Worm (Caenorhabditis elegans) whole organism, L2 larva: Measurements from ENCODE around the gene acp-4.

Source experiments
- C34F6.9 ChIP-seq: fragments of 150-350 bp; optimal IDR thresholded peaks from 2 replicates; lab custom pipeline; 2014; ENCODE audit warnings: missing biosample characterization, missing genetic modification characterization
- F13H6.1 ChIP-seq: sonication (generic microtip); optimal IDR thresholded peaks from 2 replicates; lab custom pipeline; 2016; ENCODE audit warnings: missing genetic modification characterization, missing compliant biosample characterization
- R02D3.7 ChIP-seq: fragments of 150-350 bp; optimal IDR thresholded peaks from 2 replicates; lab custom pipeline; 2014; ENCODE audit warnings: missing biosample characterization, missing genetic modification characterization
- Y55F3AM.14 ChIP-seq: fragments of 200-800 bp; sonication (Bioruptor generic); optimal IDR thresholded peaks from 2 replicates; lab custom pipeline; 2018; ENCODE audit warnings: mild to moderate bottlenecking, missing genetic modification characterization, missing compliant biosample characterization
- ZK546.5 ChIP-seq: sonication (generic microtip); optimal IDR thresholded peaks from 2 replicates; lab custom pipeline; 2017; ENCODE audit warnings: missing biosample characterization, missing genetic modification characterization
- aly-2 ChIP-seq: fragments of 150-350 bp; optimal IDR thresholded peaks from 2 replicates; lab custom pipeline; 2014; ENCODE audit warnings: missing biosample characterization, missing genetic modification characterization
- ama-1 ChIP-seq: fragments of 150-350 bp; optimal IDR thresholded peaks from 2 replicates; lab custom pipeline; 2018; ENCODE audit warnings: inconsistent platforms
- ceh-16 ChIP-seq: fragments of 150-350 bp; optimal IDR thresholded peaks from 2 replicates; lab custom pipeline; 2014; ENCODE audit warnings: missing biosample characterization, missing genetic modification characterization
- crh-2 ChIP-seq: sonication (generic microtip); optimal IDR thresholded peaks from 2 replicates; lab custom pipeline; 2017; ENCODE audit warnings: missing biosample characterization, missing genetic modification characterization
- egl-27 ChIP-seq: sonication (generic microtip); optimal IDR thresholded peaks from 3 replicates; lab custom pipeline; 2017; ENCODE audit warnings: missing biosample characterization, missing genetic modification reagents, missing genetic modification characterization
- elt-3 ChIP-seq: sonication (generic microtip); optimal IDR thresholded peaks from 2 replicates; lab custom pipeline; 2017; ENCODE audit warnings: missing biosample characterization, missing genetic modification characterization
- fos-1 ChIP-seq: fragments of 150-350 bp; optimal IDR thresholded peaks from 2 replicates; lab custom pipeline; 2014; ENCODE audit warnings: missing biosample characterization, missing genetic modification characterization
- gmeb-1 ChIP-seq: fragments of 150-350 bp; optimal IDR thresholded peaks from 2 replicates; lab custom pipeline; 2014; ENCODE audit warnings: missing biosample characterization, missing genetic modification characterization
- lin-11 ChIP-seq: fragments of 150-350 bp; sonication (generic microtip); optimal IDR thresholded peaks from 2 replicates; lab custom pipeline; 2014; ENCODE audit warnings: missing biosample characterization, missing genetic modification characterization, inconsistent platforms, mixed read lengths
- lin-39 ChIP-seq: fragments of 150-350 bp; optimal IDR thresholded peaks from 2 replicates; lab custom pipeline; 2014; ENCODE audit warnings: missing biosample characterization, missing genetic modification reagents, missing genetic modification characterization
- lsy-2 ChIP-seq, 2 experiments: fragments of 150-350 bp in 1 of 2; sonication (generic microtip) in 1 of 2; optimal IDR thresholded peaks; 2 replicates each; lab custom pipeline; 2014 to 2017; ENCODE audit warnings: missing biosample characterization in 2 of 2, missing genetic modification characterization in 2 of 2
- mbf-1 ChIP-seq: sonication (generic microtip); optimal IDR thresholded peaks from 2 replicates; lab custom pipeline; 2017; ENCODE audit warnings: missing biosample characterization, missing genetic modification characterization
- mdl-1 ChIP-seq, 2 experiments: fragments of 150-350 bp in 1 of 2; sonication (generic microtip) in 1 of 2; optimal IDR thresholded peaks; 2 replicates each; lab custom pipeline; 2017; ENCODE audit warnings: missing biosample characterization in 2 of 2, missing genetic modification characterization in 2 of 2
- nhr-11 ChIP-seq: fragments of 150-350 bp; optimal IDR thresholded peaks from 2 replicates; lab custom pipeline; 2014; ENCODE audit warnings: missing biosample characterization, missing genetic modification characterization
- nhr-12 ChIP-seq: fragments of 150-350 bp; optimal IDR thresholded peaks from 2 replicates; lab custom pipeline; 2014; ENCODE audit warnings: missing biosample characterization, missing genetic modification characterization
- nhr-129 ChIP-seq: fragments of 150-350 bp; optimal IDR thresholded peaks from 2 replicates; lab custom pipeline; 2014; ENCODE audit warnings: missing biosample characterization, missing genetic modification characterization
- nhr-21 ChIP-seq: fragments of 150-350 bp; optimal IDR thresholded peaks from 2 replicates; lab custom pipeline; 2014; ENCODE audit warnings: missing biosample characterization, missing genetic modification characterization
- nhr-25 ChIP-seq: fragments of 150-350 bp; sonication (generic microtip); optimal IDR thresholded peaks from 3 replicates; lab custom pipeline; 2014; ENCODE audit warnings: missing biosample characterization, missing genetic modification characterization
- nhr-77 ChIP-seq: fragments of 150-350 bp; optimal IDR thresholded peaks from 2 replicates; lab custom pipeline; 2014; ENCODE audit warnings: missing biosample characterization, missing genetic modification characterization
- peb-1 ChIP-seq: fragments of 150-350 bp; optimal IDR thresholded peaks from 2 replicates; lab custom pipeline; 2014; ENCODE audit warnings: missing biosample characterization, missing genetic modification characterization
- sem-4 ChIP-seq: fragments of 150-350 bp; optimal IDR thresholded peaks from 2 replicates; lab custom pipeline; 2014; ENCODE audit warnings: missing biosample characterization, missing genetic modification reagents, missing genetic modification characterization
- sma-3 ChIP-seq: sonication (generic microtip); optimal IDR thresholded peaks from 2 replicates; lab custom pipeline; 2016; ENCODE audit warnings: missing genetic modification reagents, missing genetic modification characterization, missing compliant biosample characterization
- sma-9 ChIP-seq, 2 experiments: fragments of 150-350 bp in 1 of 2; sonication (generic microtip) in 1 of 2; optimal IDR thresholded peaks; 2 replicates each; lab custom pipeline; 2014 to 2016; ENCODE audit warnings: missing genetic modification characterization in 2 of 2, mild to moderate bottlenecking in 1 of 2, missing biosample characterization in 1 of 2, missing compliant biosample characterization in 1 of 2, missing genetic modification reagents in 1 of 2, moderate library complexity in 1 of 2
- snpc-4 ChIP-seq: fragments of 150-350 bp; optimal IDR thresholded peaks from 2 replicates; lab custom pipeline; 2014; ENCODE audit warnings: missing biosample characterization, missing genetic modification characterization
- unc-39 ChIP-seq: fragments of 150-350 bp; optimal IDR thresholded peaks from 2 replicates; lab custom pipeline; 2014; ENCODE audit warnings: missing biosample characterization, missing genetic modification characterization
- unc-62 ChIP-seq: fragments of 150-350 bp; optimal IDR thresholded peaks from 2 replicates; lab custom pipeline; 2014; ENCODE audit warnings: missing biosample characterization, missing genetic modification reagents, missing genetic modification characterization
- zag-1 ChIP-seq: fragments of 150-350 bp; optimal IDR thresholded peaks from 2 replicates; lab custom pipeline; 2014; ENCODE audit warnings: missing biosample characterization, missing genetic modification characterization
- ztf-4 ChIP-seq: fragments of 150-350 bp; optimal IDR thresholded peaks from 2 replicates; lab custom pipeline; 2014; ENCODE audit warnings: missing biosample characterization, missing genetic modification characterization

The acp-4 gene

DNA sequence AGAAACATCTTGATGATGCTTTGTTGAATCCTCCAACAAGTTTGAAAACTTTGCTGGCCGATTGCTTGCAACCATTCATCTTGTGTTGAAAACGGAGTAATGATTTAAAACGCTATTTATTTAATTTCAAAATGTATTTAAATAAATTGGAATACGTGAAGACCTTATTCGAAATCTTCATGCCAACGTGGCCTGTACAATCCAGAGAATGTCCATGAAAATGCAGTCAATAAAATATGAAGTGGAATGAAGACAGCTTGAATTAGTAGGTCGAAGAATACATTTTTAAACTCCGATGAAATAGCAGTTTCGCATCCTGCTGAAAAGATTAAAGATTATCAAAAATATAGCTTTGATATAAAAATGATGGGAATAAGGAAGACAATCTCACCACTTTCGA is 19.6 kb upstream of the acp-4 start, which contains the start of gene F22B5.5:
Gene F22B5.5, minus strand, starts transcription at position 101 of the 400 bp plus-strand sequence.
- no peak for TF ChIP-seq sma-3
- TF ChIP-seq peb-1 (tag; lab: Kevin White, UChicago) = no peak
- TF ChIP-seq ZK546.5 (tag; lab: Kevin White, UChicago) = no peak
- TF ChIP-seq aly-2 = no peak
- TF ChIP-seq egl-27 (tag; lab: Kevin White, UChicago) = no peak
- no peak for TF ChIP-seq R02D3.7
- TF ChIP-seq ceh-16 (tag; lab: Kevin White, UChicago) = no peak
- no peak for TF ChIP-seq lin-11 (tag; lab: Kevin White, UChicago)
- no peak for TF ChIP-seq crh-2 (tag; lab: Kevin White, UChicago)
- no peak for TF ChIP-seq elt-3 (tag; lab: Kevin White, UChicago)
- no peak for TF ChIP-seq lin-39 (tag; lab: Kevin White, UChicago)
- TF ChIP-seq nhr-129 (tag; lab: Kevin White, UChicago) = no peak

DNA sequence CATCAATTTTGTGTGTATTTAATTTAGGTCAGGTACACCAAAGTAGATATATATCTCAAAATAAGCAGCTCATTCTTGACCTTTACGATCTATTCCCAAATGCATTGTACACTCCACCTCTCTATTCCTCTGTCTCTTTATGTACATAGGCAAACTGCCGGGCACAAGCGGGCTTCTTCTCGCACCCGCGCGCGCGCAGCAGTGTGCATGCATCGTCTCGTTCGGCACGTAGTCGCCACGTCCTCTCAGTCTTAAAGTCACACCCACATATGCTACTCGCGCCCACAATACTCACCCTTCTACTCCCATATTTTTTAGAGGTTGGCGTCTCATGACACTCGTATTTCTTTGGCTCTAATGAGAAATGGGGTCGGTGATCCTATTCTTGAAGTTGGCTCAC is 16.5 kb upstream of the acp-4 start:
- no peak for TF ChIP-seq snpc-4 (tag; lab: Kevin White, UChicago)
- TF ChIP-seq ama-1 (lab: Kevin White, UChicago) = no peak
- no peak for TF ChIP-seq nhr-77 (tag; lab: Kevin White, UChicago)
- peak; percentile 23 for TF ChIP-seq C34F6.9 (tag; lab: Kevin White, UChicago)
- peak; percentile 6 for TF ChIP-seq zag-1 (tag; lab: Kevin White, UChicago)
- peak; percentile 18 for TF ChIP-seq nhr-129 (tag; lab: Kevin White, UChicago)

DNA sequence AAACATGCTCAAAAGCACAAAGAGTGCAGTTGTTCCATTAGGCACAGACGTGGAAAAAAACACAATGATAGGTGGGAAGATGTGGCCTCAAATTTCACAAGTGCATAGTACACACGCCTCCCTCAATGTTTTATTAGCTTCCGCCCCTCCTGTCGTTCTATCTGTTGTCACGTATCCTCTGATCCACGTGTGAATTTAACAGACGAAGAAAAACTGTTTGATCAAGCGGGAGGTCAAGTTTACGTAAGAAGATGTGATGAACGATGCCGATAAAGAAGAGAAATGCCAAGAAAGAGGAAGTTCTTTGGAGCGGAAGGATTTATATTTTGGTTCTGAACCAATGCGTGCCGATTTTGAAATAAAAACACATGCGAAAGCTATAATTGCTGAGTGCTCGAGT is 15.8 kb upstream of the acp-4 start:
- no peak for TF ChIP-seq mbf-1 (tag; lab: Kevin White, UChicago)
- peak; percentile 67 for TF ChIP-seq nhr-129 (tag; lab: Kevin White, UChicago)
- peak; percentile 21 for TF ChIP-seq sma-9 (GFP tag; optimal IDR thresholded peaks at IDR 0.05; lab: Kevin White, UChicago)
- TF ChIP-seq sma-9 (tag; optimal IDR thresholded peaks at IDR 0.05; lab: Kevin White, UChicago) = no peak
- peak; percentile 19 for TF ChIP-seq C34F6.9 (tag; lab: Kevin White, UChicago)
- TF ChIP-seq snpc-4 (tag; lab: Kevin White, UChicago) = no peak

DNA sequence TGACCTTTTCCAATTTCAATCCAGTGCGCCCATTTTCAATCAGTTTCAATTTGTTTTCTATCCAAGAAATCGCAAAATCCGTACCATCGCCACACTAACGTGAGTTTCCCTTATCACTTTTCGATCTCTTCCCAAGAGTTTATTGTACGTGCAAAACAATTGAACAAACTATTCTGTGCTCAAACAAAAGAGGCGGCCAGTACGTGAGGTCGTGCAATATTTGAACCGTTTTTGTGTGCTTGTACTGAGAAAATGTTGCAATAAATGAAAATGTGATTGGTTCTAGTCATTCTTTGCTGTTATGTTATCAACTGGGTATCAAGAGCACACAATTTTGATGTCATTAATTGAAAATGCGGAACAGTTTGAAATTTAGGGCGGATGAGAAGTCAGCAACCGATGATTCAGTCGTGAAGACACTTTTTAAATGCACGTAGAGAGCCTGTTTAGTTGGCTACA is 14.8 kb upstream of the acp-4 start, which contains the start of gene F22B5.4:
Gene F22B5.4, plus strand, starts transcription at position 51 of the 459 bp plus-strand sequence.
- TF ChIP-seq nhr-12 (no peak), nhr-21 (tag; lab: Kevin White, UChicago) (no peak), lin-39 (tag; lab: Kevin White, UChicago) (no peak), nhr-129 (tag; lab: Kevin White, UChicago) (no peak), fos-1 (peak; percentile 27), mbf-1 (tag; lab: Kevin White, UChicago) (no peak)

DNA sequence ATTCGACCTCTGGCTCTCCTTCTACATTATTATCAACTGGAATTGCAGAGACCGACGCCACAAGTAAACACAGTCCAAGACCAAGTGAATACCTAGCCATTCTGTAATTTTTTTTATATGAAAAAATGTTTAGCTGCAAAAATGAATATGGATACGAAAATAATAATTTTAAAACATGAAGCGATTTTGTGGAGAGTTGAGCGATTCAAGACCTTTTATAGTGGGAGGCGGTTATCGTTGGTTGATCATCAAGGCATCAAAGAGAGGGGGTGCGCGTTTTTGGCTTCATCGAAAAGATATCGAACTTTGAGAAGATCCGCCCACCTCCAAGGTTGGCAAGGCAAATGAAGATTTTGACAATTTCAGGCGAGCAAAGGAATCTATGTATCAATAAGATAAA is 11.8 kb upstream of the acp-4 start, which contains the start of gene cut-3:
Gene cut-3, minus strand, starts transcription at position 101 of the 400 bp plus-strand sequence.
- TF ChIP-seq F13H6.1 (tag; lab: Kevin White, UChicago) (no peak), sma-3 (no peak), lsy-2 (tag; optimal IDR thresholded peaks at IDR 0.05; lab: Kevin White, UChicago) (no peak), nhr-11 (no peak), unc-62 (no peak), ztf-4 (tag; lab: Kevin White, UChicago) (no peak), mdl-1 (tag; optimal IDR thresholded peaks at IDR 0.05; lab: Kevin White, UChicago) (no peak), lin-39 (tag; lab: Kevin White, UChicago) (no peak), unc-39 (tag; lab: Kevin White, UChicago) (no peak), sem-4 (tag; lab: Kevin White, UChicago) (no peak), gmeb-1 (tag; lab: Kevin White, UChicago) (no peak), nhr-12 (no peak), nhr-21 (tag; lab: Kevin White, UChicago) (no peak), nhr-25 (tag; lab: Kevin White, UChicago) (no peak), ZK546.5 (tag; lab: Kevin White, UChicago) (no peak), mbf-1 (tag; lab: Kevin White, UChicago) (no peak), Y55F3AM.14 (no peak), snpc-4 (tag; lab: Kevin White, UChicago) (no peak)
- TF ChIP-seq, all 48 proteins: peak for 0
